Worm (Caenorhabditis elegans) whole organism, L3 larva: ENCODE measurements around the gene ufd-2.
A peak's percentile ranks its signal among the peaks of the same experiment; 100 is the strongest.

Source experiments
- R02D3.7 ChIP-seq: fragments of 150-350 bp; optimal IDR thresholded peaks from 2 replicates; lab custom pipeline; 2014; ENCODE audit warnings: missing biosample characterization, missing genetic modification characterization
- ZK546.5 ChIP-seq: sonication (generic microtip); optimal IDR thresholded peaks from 2 replicates; lab custom pipeline; 2017; ENCODE audit warnings: missing biosample characterization, missing genetic modification characterization
- aly-2 ChIP-seq: fragments of 150-350 bp; optimal IDR thresholded peaks from 2 replicates; lab custom pipeline; 2014; ENCODE audit warnings: missing biosample characterization, missing genetic modification characterization
- ama-1 ChIP-seq: fragments of 150-350 bp; optimal IDR thresholded peaks from 2 replicates; lab custom pipeline; 2018
- ceh-16 ChIP-seq: sonication (generic microtip); optimal IDR thresholded peaks from 2 replicates; lab custom pipeline; 2017; ENCODE audit warnings: missing biosample characterization, missing genetic modification characterization
- ceh-28 ChIP-seq: fragments of 150-350 bp; optimal IDR thresholded peaks from 2 replicates; lab custom pipeline; 2014; ENCODE audit warnings: missing biosample characterization, missing genetic modification reagents, missing genetic modification characterization
- ceh-82 ChIP-seq: fragments of 150-350 bp; optimal IDR thresholded peaks from 2 replicates; lab custom pipeline; 2014; ENCODE audit warnings: missing biosample characterization, missing genetic modification characterization
- ceh-9 ChIP-seq: sonication (generic microtip); optimal IDR thresholded peaks from 2 replicates; lab custom pipeline; 2018; ENCODE audit warnings: missing biosample characterization, missing genetic modification characterization
- daf-12 ChIP-seq: fragments of 150-350 bp; optimal IDR thresholded peaks from 2 replicates; lab custom pipeline; 2014; ENCODE audit warnings: missing biosample characterization, missing genetic modification reagents, missing genetic modification characterization
- egl-27 ChIP-seq: sonication (generic microtip); optimal IDR thresholded peaks from 4 replicates; lab custom pipeline; 2017; ENCODE audit warnings: missing biosample characterization, missing genetic modification reagents, missing genetic modification characterization
- egl-5 ChIP-seq: fragments of 150-350 bp; optimal IDR thresholded peaks from 2 replicates; lab custom pipeline; 2017; ENCODE audit warnings: missing biosample characterization, missing genetic modification reagents, missing genetic modification characterization, inconsistent platforms
- elt-1 ChIP-seq: fragments of 150-350 bp; optimal IDR thresholded peaks from 2 replicates; lab custom pipeline; 2014; ENCODE audit warnings: missing biosample characterization, missing genetic modification characterization
- elt-2 ChIP-seq: sonication (generic microtip); optimal IDR thresholded peaks from 2 replicates; lab custom pipeline; 2016; ENCODE audit warnings: missing genetic modification reagents, mild to moderate bottlenecking, missing genetic modification characterization, missing compliant biosample characterization
- elt-3 ChIP-seq, 3 experiments: fragments of 150-350 bp in 1 of 3; sonication (generic microtip) in 2 of 3; optimal IDR thresholded peaks; 2 replicates in 2 of 3; 4 replicates in 1 of 3; lab custom pipeline; 2014 to 2017; ENCODE audit warnings: missing biosample characterization in 3 of 3, missing genetic modification characterization in 3 of 3
- eor-1 ChIP-seq, 2 experiments: fragments of 150-350 bp; optimal IDR thresholded peaks; 2 replicates each; lab custom pipeline; 2014 to 2018; ENCODE audit warnings: missing biosample characterization in 2 of 2, missing genetic modification characterization in 2 of 2
- fkh-10 ChIP-seq: sonication (generic microtip); optimal IDR thresholded peaks from 2 replicates; lab custom pipeline; 2017; ENCODE audit warnings: missing biosample characterization, missing genetic modification reagents, missing genetic modification characterization
- fkh-2 ChIP-seq: fragments of 150-350 bp; optimal IDR thresholded peaks from 2 replicates; lab custom pipeline; 2014; ENCODE audit warnings: missing biosample characterization, missing genetic modification reagents, missing genetic modification characterization
- hmg-11 ChIP-seq: sonication (generic microtip); optimal IDR thresholded peaks from 2 replicates; lab custom pipeline; 2016; ENCODE audit warnings: missing genetic modification characterization, missing compliant biosample characterization
- jun-1 ChIP-seq: fragments of 150-350 bp; optimal IDR thresholded peaks from 2 replicates; lab custom pipeline; 2014; ENCODE audit warnings: missing biosample characterization, missing genetic modification reagents, missing genetic modification characterization
- lin-15B ChIP-seq: fragments of 150-350 bp; optimal IDR thresholded peaks from 2 replicates; lab custom pipeline; 2014; ENCODE audit warnings: missing biosample characterization, missing genetic modification characterization
- lin-39 ChIP-seq: fragments of 150-350 bp; optimal IDR thresholded peaks from 2 replicates; lab custom pipeline; 2018; ENCODE audit warnings: missing biosample characterization, missing genetic modification reagents, missing genetic modification characterization
- lsy-12 ChIP-seq: sonication (generic microtip); optimal IDR thresholded peaks from 2 replicates; lab custom pipeline; 2016; ENCODE audit warnings: mild to moderate bottlenecking, missing genetic modification characterization, missing compliant biosample characterization
- mdl-1 ChIP-seq: fragments of 150-350 bp; optimal IDR thresholded peaks from 2 replicates; lab custom pipeline; 2014; ENCODE audit warnings: missing biosample characterization, missing genetic modification characterization
- mml-1 ChIP-seq: fragments of 150-350 bp; sonication (generic microtip); optimal IDR thresholded peaks from 3 replicates; lab custom pipeline; 2014; ENCODE audit warnings: missing biosample characterization, missing genetic modification characterization
- nfya-1 ChIP-seq: sonication (generic microtip); optimal IDR thresholded peaks from 2 replicates; lab custom pipeline; 2017; ENCODE audit warnings: missing genetic modification characterization, mild to moderate bottlenecking, missing compliant biosample characterization, antibody characterized with exemption, moderate library complexity; ENCODE audit not compliant: insufficient read depth
- nhr-11 ChIP-seq: fragments of 150-350 bp; optimal IDR thresholded peaks from 2 replicates; lab custom pipeline; 2014; ENCODE audit warnings: missing biosample characterization, missing genetic modification characterization
- nhr-12 ChIP-seq: fragments of 150-350 bp; optimal IDR thresholded peaks from 2 replicates; lab custom pipeline; 2014; ENCODE audit warnings: missing biosample characterization, missing genetic modification characterization
- nhr-23 ChIP-seq: fragments of 150-350 bp; optimal IDR thresholded peaks from 2 replicates; lab custom pipeline; 2014; ENCODE audit warnings: missing biosample characterization, missing genetic modification reagents, missing genetic modification characterization
- nhr-237 ChIP-seq: fragments of 150-350 bp; optimal IDR thresholded peaks from 2 replicates; lab custom pipeline; 2014; ENCODE audit warnings: missing biosample characterization, missing genetic modification characterization
- nhr-25 ChIP-seq: sonication (generic microtip); optimal IDR thresholded peaks from 2 replicates; lab custom pipeline; 2017; ENCODE audit warnings: missing biosample characterization, missing genetic modification characterization
- nhr-28 ChIP-seq: fragments of 150-350 bp; optimal IDR thresholded peaks from 2 replicates; lab custom pipeline; 2014; ENCODE audit warnings: missing biosample characterization, missing genetic modification characterization
- nhr-43 ChIP-seq: sonication (generic microtip); optimal IDR thresholded peaks from 2 replicates; lab custom pipeline; 2016; ENCODE audit warnings: mild to moderate bottlenecking, missing genetic modification characterization, missing compliant biosample characterization; ENCODE audit not compliant: poor library complexity, severe bottlenecking
- nhr-67 ChIP-seq: fragments of 150-350 bp; optimal IDR thresholded peaks from 2 replicates; lab custom pipeline; 2014; ENCODE audit warnings: missing biosample characterization, missing genetic modification characterization
- nhr-76 ChIP-seq: fragments of 150-350 bp; sonication (generic microtip); optimal IDR thresholded peaks from 5 replicates; lab custom pipeline; 2014; ENCODE audit warnings: missing biosample characterization, missing genetic modification characterization
- nhr-77 ChIP-seq: fragments of 150-350 bp; optimal IDR thresholded peaks from 2 replicates; lab custom pipeline; 2014; ENCODE audit warnings: missing biosample characterization, missing genetic modification characterization
- pha-4 ChIP-seq: fragments of 150-350 bp; optimal IDR thresholded peaks from 2 replicates; lab custom pipeline; 2014; ENCODE audit warnings: missing biosample characterization, missing genetic modification reagents, missing genetic modification characterization
- pqm-1 ChIP-seq: fragments of 150-350 bp; optimal IDR thresholded peaks from 2 replicates; lab custom pipeline; 2017; ENCODE audit warnings: missing biosample characterization, missing genetic modification characterization, inconsistent platforms
- sea-2 ChIP-seq: fragments of 150-350 bp; sonication (generic microtip); optimal IDR thresholded peaks from 4 replicates; lab custom pipeline; 2014; ENCODE audit warnings: missing biosample characterization, missing genetic modification reagents, missing genetic modification characterization
- skn-1 ChIP-seq: fragments of 150-350 bp; optimal IDR thresholded peaks from 2 replicates; lab custom pipeline; 2014; ENCODE audit warnings: missing biosample characterization, missing genetic modification characterization
- snpc-4 ChIP-seq: fragments of 150-350 bp; optimal IDR thresholded peaks from 2 replicates; lab custom pipeline; 2014; ENCODE audit warnings: missing biosample characterization, missing genetic modification characterization
- tbx-2 ChIP-seq: sonication (generic microtip); optimal IDR thresholded peaks from 2 replicates; lab custom pipeline; 2016; ENCODE audit warnings: mild to moderate bottlenecking, missing genetic modification characterization, missing compliant biosample characterization
- unc-39 ChIP-seq: sonication (generic microtip); optimal IDR thresholded peaks from 4 replicates; lab custom pipeline; 2017; ENCODE audit warnings: missing biosample characterization, missing genetic modification characterization
- unc-62 ChIP-seq: fragments of 150-350 bp; sonication (generic microtip); optimal IDR thresholded peaks from 4 replicates; lab custom pipeline; 2014; ENCODE audit warnings: missing biosample characterization, missing genetic modification reagents, missing genetic modification characterization
- zag-1 ChIP-seq: fragments of 150-350 bp; optimal IDR thresholded peaks from 2 replicates; lab custom pipeline; 2014; ENCODE audit warnings: missing biosample characterization, missing genetic modification characterization
- ztf-11 ChIP-seq: fragments of 150-350 bp; optimal IDR thresholded peaks from 2 replicates; lab custom pipeline; 2014; ENCODE audit warnings: missing biosample characterization, missing genetic modification characterization
- ztf-4 ChIP-seq: fragments of 150-350 bp; optimal IDR thresholded peaks from 2 replicates; lab custom pipeline; 2014; ENCODE audit warnings: missing biosample characterization, missing genetic modification characterization

Gene ufd-2

DNA sequence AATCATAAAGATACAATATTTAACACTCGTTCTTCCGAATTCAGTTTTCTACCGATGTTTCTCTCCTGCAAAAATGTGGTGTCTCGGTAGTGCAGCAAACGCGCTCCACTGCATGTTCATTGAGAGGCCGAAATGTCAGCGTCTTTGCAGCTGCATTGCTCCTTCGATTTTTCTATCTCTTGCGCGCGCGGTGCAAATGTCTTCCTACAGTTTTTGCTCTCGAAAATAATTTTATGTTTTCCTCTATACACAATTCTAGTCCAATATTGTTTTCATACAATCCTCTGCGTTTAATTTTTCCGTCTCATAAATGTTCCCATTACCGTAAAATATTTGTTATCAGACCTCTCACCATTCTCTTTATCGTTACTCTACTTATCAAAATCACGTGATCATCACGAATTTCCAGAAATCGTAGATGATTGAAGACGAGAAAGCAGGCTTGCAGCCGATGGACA lies at the start of gene ufd-2:
Gene ufd-2, plus strand, starts transcription at position 408 of the 458 bp plus-strand sequence.
- TF ChIP-seq ceh-82 (no peak), pha-4 (tag; lab: Kevin White, UChicago) (peak; percentile 82), R02D3.7 (tag; lab: Kevin White, UChicago) (peak; percentile 42), tbx-2 (tag; lab: Kevin White, UChicago) (no peak), mdl-1 (tag; lab: Kevin White, UChicago) (no peak), elt-1 (tag; lab: Kevin White, UChicago) (no peak), pqm-1 (peak; percentile 39), nhr-25 (tag; lab: Kevin White, UChicago) (peak; percentile 80), snpc-4 (tag; lab: Kevin White, UChicago) (peak; percentile 68), skn-1 (peak; percentile 77), jun-1 (peak; percentile 32), nfya-1 (peak; percentile 75), lin-15B (tag; lab: Kevin White, UChicago) (peak; percentile 96), mml-1 (tag; lab: Kevin White, UChicago) (no peak), nhr-67 (tag; lab: Kevin White, UChicago) (no peak), unc-62 (GFP tag; lab: Kevin White, UChicago) (no peak), fkh-2 (tag; lab: Kevin White, UChicago) (no peak), nhr-43 (tag; lab: Kevin White, UChicago) (peak; percentile 36), nhr-237 (tag; lab: Kevin White, UChicago) (no peak), ztf-11 (tag; lab: Kevin White, UChicago) (no peak), ZK546.5 (tag; lab: Kevin White, UChicago) (no peak), lsy-12 (peak; percentile 23), egl-5 (tag; lab: Kevin White, UChicago) (peak; percentile 9), nhr-11 (no peak), elt-2 (tag; lab: Kevin White, UChicago) (peak; percentile 81), lin-39 (tag; lab: Kevin White, UChicago) (peak; percentile 83), egl-27 (no peak), ceh-16 (tag; lab: Kevin White, UChicago) (no peak), hmg-11 (tag; lab: Kevin White, UChicago) (peak; percentile 22), nhr-23 (no peak), ama-1 (no peak), nhr-76 (tag; lab: Kevin White, UChicago) (no peak), ztf-4 (no peak)

DNA sequence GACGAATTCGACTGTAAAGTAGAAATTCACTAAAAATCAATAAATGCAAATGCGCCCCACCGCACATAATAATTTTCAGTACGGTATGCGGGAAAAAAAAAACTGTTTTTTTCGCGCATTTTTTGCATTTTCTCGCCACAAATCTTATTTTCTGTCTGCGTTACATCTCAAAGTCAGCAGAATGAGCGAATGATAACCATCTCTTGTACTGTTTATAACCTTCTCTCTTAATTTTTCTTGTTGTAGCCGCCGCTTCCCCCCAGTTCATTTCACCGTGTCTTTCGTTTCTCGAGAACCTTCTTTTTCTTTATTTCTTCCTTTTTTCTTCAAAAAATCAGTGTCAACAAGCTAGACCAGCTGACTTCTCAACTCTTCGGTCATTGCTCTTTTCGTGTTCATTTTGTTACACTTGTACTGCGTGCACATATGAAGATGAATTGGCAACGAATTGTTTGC lies 47.0 kb upstream of the ufd-2 start:
- TF ChIP-seq ZK546.5 (tag; lab: Kevin White, UChicago) (no peak), sea-2 (no peak), unc-62 (GFP tag; lab: Kevin White, UChicago) (no peak), skn-1 (no peak), ceh-9 (tag; lab: Kevin White, UChicago) (no peak), pqm-1 (no peak), fkh-10 (no peak), lsy-12 (peak; percentile 30), pha-4 (tag; lab: Kevin White, UChicago) (peak; percentile 94), snpc-4 (tag; lab: Kevin White, UChicago) (no peak), unc-39 (tag; lab: Kevin White, UChicago) (no peak), nhr-23 (no peak), nhr-43 (tag; lab: Kevin White, UChicago) (peak; percentile 59), elt-2 (tag; lab: Kevin White, UChicago) (no peak), nhr-25 (tag; lab: Kevin White, UChicago) (peak; percentile 15), tbx-2 (tag; lab: Kevin White, UChicago) (no peak), eor-1 (tag; optimal IDR thresholded peaks at IDR 0.05; lab: Kevin White, UChicago) (no peak), nhr-12 (tag; lab: Kevin White, UChicago) (no peak), ama-1 (peak; percentile 72), nhr-237 (tag; lab: Kevin White, UChicago) (no peak), nhr-11 (no peak), zag-1 (tag; lab: Kevin White, UChicago) (no peak), daf-12 (no peak), nhr-67 (tag; lab: Kevin White, UChicago) (no peak), jun-1 (no peak), nhr-77 (no peak), mml-1 (tag; lab: Kevin White, UChicago) (no peak), ceh-28 (tag; lab: Kevin White, UChicago) (no peak), elt-3 (tag; optimal IDR thresholded peaks at IDR 0.05; lab: Kevin White, UChicago) (no peak), nhr-28 (tag; lab: Kevin White, UChicago) (no peak), ztf-11 (tag; lab: Kevin White, UChicago) (no peak), hmg-11 (tag; lab: Kevin White, UChicago) (no peak), ceh-82 (no peak), aly-2 (tag; lab: Kevin White, UChicago) (no peak), egl-27 (no peak), nhr-76 (tag; lab: Kevin White, UChicago) (no peak), nfya-1 (no peak), elt-1 (tag; lab: Kevin White, UChicago) (peak; percentile 37)
